Fruit fly (Drosophila melanogaster) whole organism, pupa: ENCODE measurements around the gene Ir94b.

ENCODE experiments used
- CG10348 ChIP-seq: fragments of 200-800 bp; sonication (Bioruptor generic); IDR thresholded peaks from 2 replicates; pipeline ENCODE4 v1.3.6; 2022; ENCODE audit warnings: missing biosample characterization, missing genetic modification characterization
- CG14655 ChIP-seq: fragments of 200-800 bp; sonication (Bioruptor generic); optimal IDR thresholded peaks from 3 replicates; lab custom pipeline; 2017; ENCODE audit warnings: mild to moderate bottlenecking, missing biosample characterization, missing genetic modification reagents, missing genetic modification characterization
- CG15710 ChIP-seq: fragments of 200-800 bp; sonication (Bioruptor generic); optimal IDR thresholded peaks from 2 replicates; lab custom pipeline; 2018; ENCODE audit warnings: missing biosample characterization, mild to moderate bottlenecking, missing genetic modification characterization, moderate library complexity
- CG17806 ChIP-seq: fragments of 200-800 bp; sonication (Bioruptor generic); optimal IDR thresholded peaks from 2 replicates; lab custom pipeline; 2018; ENCODE audit warnings: missing biosample characterization, mild to moderate bottlenecking, missing genetic modification characterization, moderate library complexity
- CG32121 ChIP-seq: fragments of 200-800 bp; sonication (Bioruptor generic); IDR thresholded peaks from 2 replicates; pipeline ENCODE4 v1.3.6; 2022; ENCODE audit warnings: missing biosample characterization, missing genetic modification characterization
- CG8159 ChIP-seq: fragments of 200-800 bp; sonication (Bioruptor generic); optimal IDR thresholded peaks from 3 replicates; lab custom pipeline; 2018; ENCODE audit warnings: missing biosample characterization, mild to moderate bottlenecking, missing genetic modification characterization, moderate library complexity
- CG9948 ChIP-seq: fragments of 200-800 bp; sonication (Bioruptor generic); optimal IDR thresholded peaks from 2 replicates; lab custom pipeline; 2018; ENCODE audit warnings: missing biosample characterization, mild to moderate bottlenecking, missing genetic modification characterization, moderate library complexity
- EcR ChIP-seq: fragments of 200-800 bp; sonication (Bioruptor generic); optimal IDR thresholded peaks from 3 replicates; lab custom pipeline; 2019; ENCODE audit warnings: missing biosample characterization, missing genetic modification characterization, mild to moderate bottlenecking, moderate library complexity, missing genetic modification reagents
- Pif1A ChIP-seq: fragments of 200-800 bp; sonication (Bioruptor generic); optimal IDR thresholded peaks from 3 replicates; lab custom pipeline; 2016; ENCODE audit warnings: missing biosample characterization, missing genetic modification characterization
- Pif1B ChIP-seq: fragments of 200-800 bp; sonication (Bioruptor generic); optimal IDR thresholded peaks from 3 replicates; lab custom pipeline; 2016; ENCODE audit warnings: missing biosample characterization, missing genetic modification characterization
- fd96Ca ChIP-seq: fragments of 200-800 bp; sonication (Bioruptor generic); IDR thresholded peaks from 3 replicates; pipeline ENCODE4 v1.3.6; 2022; ENCODE audit warnings: missing biosample characterization, missing genetic modification characterization

DNA sequence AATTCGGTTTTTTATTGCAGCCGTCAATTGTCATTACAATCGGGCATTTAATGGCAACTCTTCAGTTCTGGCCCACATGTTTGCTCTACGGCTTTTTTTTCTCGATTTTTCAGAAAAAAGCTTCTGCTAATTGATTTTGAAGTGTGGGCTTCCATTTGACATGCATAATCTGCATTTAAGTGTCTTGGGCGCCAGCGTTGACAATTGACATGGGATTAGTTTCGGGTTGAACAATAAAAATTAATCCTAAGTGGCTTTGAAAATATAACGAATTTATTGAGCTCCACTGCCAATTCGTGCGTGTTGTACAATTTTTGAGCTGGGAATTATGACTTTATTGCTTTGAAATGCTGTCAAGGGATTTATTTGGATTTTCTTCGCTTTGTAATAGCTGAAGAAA is 29.5 kb upstream of the Ir94b start:
- TF ChIP-seq CG14655 (no peak), CG15710 (no peak), CG10348 (GFP tag; lab: Robert Waterston, UW) (no peak), Pif1B (GFP tag; lab: Kevin White, UChicago) (no peak), CG9948 (tag; lab: Kevin White, UChicago) (no peak), CG32121 (GFP tag; lab: Robert Waterston, UW) (no peak), fd96Ca (GFP tag; lab: Robert Waterston, UW) (no peak), EcR (GFP tag; lab: Kevin White, UChicago) (no peak), CG17806 (no peak), Pif1A (GFP tag; lab: Kevin White, UChicago) (no peak), CG8159 (tag; lab: Kevin White, UChicago) (no peak)
